Worm (Caenorhabditis elegans): ENCODE data around the gene Y76B12C.6.

ce11 chrIV:1990843-1991339 lies 9.7 kb downstream of the Y76B12C.6 start:
- TF ChIP-seq flh-1 (GFP tag; optimal IDR thresholded peaks at IDR 0.05) (no peak), unc-120 (tag; optimal IDR thresholded peaks at IDR 0.05; ENCODE audit: poor library complexity, severe bottlenecking) (no peak), unc-62 (GFP tag; optimal IDR thresholded peaks at IDR 0.05) (no peak), ceh-39 (tag; optimal IDR thresholded peaks at IDR 0.05) (no peak), ztf-11 (tag; optimal IDR thresholded peaks at IDR 0.05) (no peak), sem-2 (GFP tag; optimal IDR thresholded peaks at IDR 0.05) (no peak), pha-4 (tag; optimal IDR thresholded peaks at IDR 0.05) (no peak), nhr-28 (tag; optimal IDR thresholded peaks at IDR 0.05) (no peak), nhr-76 (tag; optimal IDR thresholded peaks at IDR 0.05) (no peak)
